Worm (Caenorhabditis elegans) whole organism, young adult: ENCODE data around the gene Y73B6BL.23.

Experiments used
- B0019.2 ChIP-seq: fragments of 200-800 bp; sonication (Bioruptor generic); conservative IDR thresholded peaks from 2 replicates; pipeline ENCODE4 v1.3.6; 2022; ENCODE audit warnings: missing genetic modification reagents, missing genetic modification characterization, missing compliant biosample characterization
- B0035.1 ChIP-seq: sonication (generic microtip); optimal IDR thresholded peaks from 2 replicates; lab custom pipeline; 2016; ENCODE audit warnings: missing genetic modification characterization, mild to moderate bottlenecking, missing compliant biosample characterization, missing genotype, missing genetic modification reagents
- C17E4.6 ChIP-seq: fragments of 200-800 bp; sonication (Bioruptor generic); IDR thresholded peaks from 2 replicates; pipeline ENCODE4 v1.3.6; 2022; ENCODE audit warnings: missing genetic modification reagents, missing genetic modification characterization, missing compliant biosample characterization
- D2030.7 ChIP-seq: fragments of 200-800 bp; sonication (Bioruptor generic); IDR thresholded peaks from 2 replicates; pipeline ENCODE4 v1.3.6; 2022; ENCODE audit warnings: missing genetic modification reagents, missing genetic modification characterization, missing compliant biosample characterization
- F33H1.4 ChIP-seq: fragments of 200-800 bp; sonication (Bioruptor generic); IDR thresholded peaks from 2 replicates; pipeline ENCODE4 v1.3.6; 2022; ENCODE audit warnings: missing genetic modification reagents, missing genetic modification characterization, missing compliant biosample characterization
- F37B4.10 ChIP-seq: fragments of 200-800 bp; sonication (Bioruptor generic); IDR thresholded peaks from 2 replicates; pipeline ENCODE4 v1.3.6; 2022; ENCODE audit warnings: missing genetic modification characterization, missing compliant biosample characterization
- F57A8.1 ChIP-seq: fragments of 200-800 bp; sonication (Bioruptor generic); optimal IDR thresholded peaks from 2 replicates; lab custom pipeline; 2018; ENCODE audit warnings: mild to moderate bottlenecking, missing genetic modification characterization, moderate library complexity, missing compliant biosample characterization
- Y67H2A.10 ChIP-seq: fragments of 200-800 bp; sonication (Bioruptor generic); conservative IDR thresholded peaks from 2 replicates; pipeline ENCODE4 v1.3.6; 2022; ENCODE audit warnings: missing genetic modification reagents, missing genetic modification characterization, missing compliant biosample characterization
- Y79H2A.3 ChIP-seq: fragments of 200-800 bp; sonication (Bioruptor generic); conservative IDR thresholded peaks from 2 replicates; pipeline ENCODE4 v1.3.6; 2022; ENCODE audit warnings: missing genetic modification reagents, missing genetic modification characterization, missing compliant biosample characterization
- ama-1 ChIP-seq, 3 experiments: fragments of 150-350 bp in 1 of 3; sonication (generic microtip) in 2 of 3; optimal IDR thresholded peaks; 2 replicates each; lab custom pipeline; 2014 to 2018; ENCODE audit warnings: missing biosample characterization in 2 of 3, missing genetic modification characterization in 2 of 3, missing genetic modification reagents in 2 of 3
- athp-1 ChIP-seq: sonication (generic microtip); optimal IDR thresholded peaks from 2 replicates; lab custom pipeline; 2017; ENCODE audit warnings: mild to moderate bottlenecking, missing genetic modification characterization, missing compliant biosample characterization
- ceh-40 ChIP-seq: fragments of 200-800 bp; sonication (Bioruptor generic); IDR thresholded peaks from 2 replicates; pipeline ENCODE4 v1.3.6; 2022; ENCODE audit warnings: missing genetic modification characterization, missing compliant biosample characterization
- ceh-58 ChIP-seq: fragments of 200-800 bp; sonication (Bioruptor generic); IDR thresholded peaks from 2 replicates; pipeline ENCODE4 v1.3.6; 2022; ENCODE audit warnings: missing genetic modification characterization, missing compliant biosample characterization
- dox-1 ChIP-seq: fragments of 200-800 bp; sonication (Bioruptor generic); IDR thresholded peaks from 2 replicates; pipeline ENCODE4 v1.3.6; 2022; ENCODE audit warnings: missing genetic modification reagents, missing genetic modification characterization, missing compliant biosample characterization
- dpl-1 ChIP-seq: fragments of 150-350 bp; optimal IDR thresholded peaks from 2 replicates; lab custom pipeline; 2014; ENCODE audit warnings: missing biosample characterization, missing genetic modification reagents, missing genetic modification characterization
- efl-1 ChIP-seq: fragments of 150-350 bp; optimal IDR thresholded peaks from 2 replicates; lab custom pipeline; 2014; ENCODE audit warnings: missing biosample characterization, missing genetic modification reagents, missing genetic modification characterization
- egl-18 ChIP-seq: fragments of 200-800 bp; sonication (Bioruptor generic); IDR thresholded peaks from 2 replicates; pipeline ENCODE4 v1.3.6; 2022; ENCODE audit warnings: missing genetic modification reagents, missing genetic modification characterization, missing compliant biosample characterization
- hmg-1.2 ChIP-seq: fragments of 200-800 bp; sonication (Bioruptor generic); IDR thresholded peaks from 2 replicates; pipeline ENCODE4 v1.3.6; 2022; ENCODE audit warnings: missing genetic modification reagents, missing genetic modification characterization, missing compliant biosample characterization
- hsf-1 ChIP-seq: fragments of 200-800 bp; sonication (Bioruptor generic); IDR thresholded peaks from 2 replicates; pipeline ENCODE4 v1.3.6; 2022; ENCODE audit warnings: missing genetic modification reagents, missing genetic modification characterization, missing compliant biosample characterization
- lin-26 ChIP-seq: fragments of 200-800 bp; sonication (Bioruptor generic); IDR thresholded peaks from 2 replicates; pipeline ENCODE4 v1.3.6; 2022; ENCODE audit warnings: missing genetic modification reagents, missing genetic modification characterization, missing compliant biosample characterization
- lin-40 ChIP-seq: sonication (generic microtip); optimal IDR thresholded peaks from 2 replicates; lab custom pipeline; 2016; ENCODE audit warnings: missing genetic modification characterization, mild to moderate bottlenecking, missing compliant biosample characterization, missing genotype, missing genetic modification reagents
- lsl-1 ChIP-seq: fragments of 200-800 bp; sonication (Bioruptor generic); optimal IDR thresholded peaks from 2 replicates; lab custom pipeline; 2018; ENCODE audit warnings: mild to moderate bottlenecking, missing genetic modification characterization, moderate library complexity, missing compliant biosample characterization
- madf-3 ChIP-seq: fragments of 200-800 bp; sonication (Bioruptor generic); IDR thresholded peaks from 2 replicates; pipeline ENCODE4 v1.3.6; 2022; ENCODE audit warnings: missing genetic modification reagents, missing genetic modification characterization, missing compliant biosample characterization
- madf-6 ChIP-seq: fragments of 200-800 bp; sonication (Bioruptor generic); IDR thresholded peaks from 2 replicates; pipeline ENCODE4 v1.3.6; 2022; ENCODE audit warnings: missing genetic modification reagents, missing genetic modification characterization, missing compliant biosample characterization
- mcd-1 ChIP-seq: fragments of 200-800 bp; sonication (Bioruptor generic); IDR thresholded peaks from 2 replicates; pipeline ENCODE4 v1.3.6; 2022; ENCODE audit warnings: missing genetic modification reagents, missing genetic modification characterization, missing compliant biosample characterization
- nfya-1 ChIP-seq: sonication (generic microtip); optimal IDR thresholded peaks from 2 replicates; lab custom pipeline; 2017; ENCODE audit warnings: antibody characterized with exemption, missing compliant biosample characterization, missing genetic modification characterization, borderline replicate concordance; ENCODE audit not compliant: insufficient read depth
- pbrm-1 ChIP-seq: fragments of 200-800 bp; sonication (Bioruptor generic); IDR thresholded peaks from 2 replicates; pipeline ENCODE4 v1.3.6; 2022; ENCODE audit warnings: missing genetic modification reagents, missing genetic modification characterization, missing compliant biosample characterization
- pha-4 ChIP-seq: fragments of 150-350 bp; sonication (generic microtip); optimal IDR thresholded peaks from 2 replicates; lab custom pipeline; 2014; ENCODE audit warnings: missing biosample characterization, missing genetic modification reagents, missing genetic modification characterization
- repo-1 ChIP-seq: sonication (generic microtip); optimal IDR thresholded peaks from 2 replicates; lab custom pipeline; 2017; ENCODE audit warnings: mild to moderate bottlenecking, missing genetic modification characterization, missing compliant biosample characterization
- snpc-1.3 ChIP-seq: sonication (generic microtip); optimal IDR thresholded peaks from 2 replicates; lab custom pipeline; 2017; ENCODE audit warnings: missing genetic modification characterization, mild to moderate bottlenecking, missing compliant biosample characterization, antibody characterized with exemption, moderate library complexity, missing genotype, missing genetic modification reagents; ENCODE audit not compliant: insufficient read depth
- snpc-3.4 ChIP-seq: sonication (generic microtip); optimal IDR thresholded peaks from 2 replicates; lab custom pipeline; 2017; ENCODE audit warnings: missing genetic modification characterization, mild to moderate bottlenecking, missing compliant biosample characterization, antibody characterized with exemption, moderate library complexity, missing genotype, missing genetic modification reagents
- snpc-4 ChIP-seq, 5 experiments: fragments of 150-350 bp in 1 of 5; sonication (generic microtip) in 4 of 5; optimal IDR thresholded peaks; 2 replicates each; lab custom pipeline; 2014 to 2018; ENCODE audit warnings: missing genetic modification characterization in 5 of 5, missing biosample characterization in 3 of 5, antibody characterized with exemption in 2 of 5, mild to moderate bottlenecking in 2 of 5, missing compliant biosample characterization in 2 of 5, missing genotype in 2 of 5, moderate library complexity in 2 of 5, missing genetic modification reagents in 1 of 5
- somi-1 ChIP-seq: fragments of 200-800 bp; sonication (Bioruptor generic); optimal IDR thresholded peaks from 2 replicates; lab custom pipeline; 2018; ENCODE audit warnings: mild to moderate bottlenecking, missing genetic modification characterization, missing compliant biosample characterization
- tbp1 ChIP-seq: fragments of 200-800 bp; sonication (Bioruptor generic); optimal IDR thresholded peaks from 2 replicates; lab custom pipeline; 2018; ENCODE audit warnings: mild to moderate bottlenecking, missing genetic modification characterization, missing compliant biosample characterization
- unc-130 ChIP-seq: sonication (generic microtip); optimal IDR thresholded peaks from 2 replicates; lab custom pipeline; 2016; ENCODE audit warnings: missing genetic modification reagents, missing genetic modification characterization, missing compliant biosample characterization
- zfh-2 ChIP-seq: fragments of 200-800 bp; sonication (Bioruptor generic); conservative IDR thresholded peaks from 2 replicates; pipeline ENCODE4 v1.3.6; 2022; ENCODE audit warnings: missing genetic modification reagents, missing genetic modification characterization, missing compliant biosample characterization

The Y73B6BL.23 gene

DNA sequence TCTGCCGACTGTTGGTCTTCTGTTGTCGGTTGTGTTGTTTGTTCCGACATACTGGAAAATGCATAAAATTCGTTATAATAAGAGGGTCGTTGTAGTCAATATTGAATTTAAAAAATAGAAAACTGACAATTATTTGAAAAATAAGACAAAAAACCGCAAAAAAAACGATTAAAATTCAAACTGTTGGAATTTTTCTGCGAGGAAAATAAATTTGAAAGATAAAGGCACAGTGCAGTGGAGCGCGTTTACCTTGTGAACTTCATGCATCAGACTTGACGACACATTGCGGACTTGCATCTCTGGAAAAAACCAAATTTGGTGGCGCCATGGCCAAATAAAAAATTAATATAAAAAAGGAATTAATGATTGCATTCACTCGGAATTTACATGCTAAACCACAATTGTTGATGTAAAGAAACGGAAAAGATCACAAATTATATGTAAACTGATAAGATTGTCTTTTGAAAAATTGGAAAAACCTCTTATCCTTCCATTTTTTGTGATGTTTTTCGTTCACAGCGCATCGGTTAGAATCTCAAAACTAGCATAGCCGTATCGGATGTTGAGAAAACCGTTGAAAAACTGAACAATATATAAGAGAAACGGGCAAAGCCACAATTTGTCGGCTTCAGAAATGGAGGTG is 42.3 kb downstream of the Y73B6BL.23 start, which contains the start of the genes hrpf-2 and bli-6 (continued):
- TF ChIP-seq snpc-1.3 (tag; lab: Kevin White, UChicago) (peak; percentile 74), lin-40 (tag; lab: Kevin White, UChicago) (peak; percentile 61), F33H1.4 (GFP tag; lab: Robert Waterston, UW) (peak; percentile 49; the same call in 1 of the 2 replicates), madf-6 (GFP tag; lab: Robert Waterston, UW) (peak; percentile 52; the same call in 1 of the 2 replicates), unc-130 (GFP tag; lab: Kevin White, UChicago) (no peak), dpl-1 (GFP tag; lab: Kevin White, UChicago) (peak; percentile 57), mcd-1 (GFP tag; lab: Robert Waterston, UW) (peak; percentile 94), egl-18 (GFP tag; lab: Robert Waterston, UW) (no peak), tbp1 (GFP tag; lab: Kevin White, UChicago) (peak; percentile 50), ceh-40 (GFP tag; lab: Robert Waterston, UW) (no peak), snpc-4 (GFP tag; optimal IDR thresholded peaks at IDR 0.05; lab: Kevin White, UChicago) (peak; percentile 17), snpc-4 (tag; optimal IDR thresholded peaks at IDR 0.05; lab: Kevin White, UChicago) (peak; percentile 42 to 91 (median 86)), madf-3 (GFP tag; lab: Robert Waterston, UW) (0 out of 2 replicates have a peak, but pooled peaks have one; percentile 22), hmg-1.2 (GFP tag; lab: Robert Waterston, UW) (peak; percentile 59; the same call in 1 of the 2 replicates), lsl-1 (peak; percentile 38), D2030.7 (GFP tag; lab: Robert Waterston, UW) (0 out of 2 replicates have a peak, but pooled peaks have one; percentile 30), Y79H2A.3 (GFP tag; lab: Robert Waterston, UW) (no peak), dox-1 (GFP tag; lab: Robert Waterston, UW) (peak; percentile 43; the same call in 1 of the 2 replicates), efl-1 (peak; percentile 47)

DNA sequence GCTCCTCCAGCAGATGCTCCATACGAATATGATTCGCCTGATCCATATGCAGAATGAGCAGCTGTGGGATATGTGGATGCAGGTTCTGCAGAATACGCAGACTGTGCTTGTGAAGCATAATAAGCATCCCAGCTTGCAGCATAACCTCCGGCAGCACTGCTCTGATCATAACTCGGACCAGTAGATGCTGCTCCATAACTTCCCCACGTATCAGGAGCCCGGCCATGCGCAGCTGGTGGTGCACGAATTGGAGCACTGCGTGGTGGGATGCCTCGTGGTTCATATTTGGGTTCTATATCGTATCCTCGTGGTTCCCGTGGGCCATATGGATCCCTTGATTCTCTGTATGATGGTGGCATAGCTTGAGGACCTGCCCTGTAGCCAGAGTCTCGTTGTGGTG is 45.2 kb downstream of the Y73B6BL.23 start:
- TF ChIP-seq B0035.1 (tag; lab: Kevin White, UChicago) (no peak), zfh-2 (peak; percentile 64), F37B4.10 (GFP tag; lab: Robert Waterston, UW) (0 out of 2 replicates have a peak, but pooled peaks have one; percentile 67)

DNA sequence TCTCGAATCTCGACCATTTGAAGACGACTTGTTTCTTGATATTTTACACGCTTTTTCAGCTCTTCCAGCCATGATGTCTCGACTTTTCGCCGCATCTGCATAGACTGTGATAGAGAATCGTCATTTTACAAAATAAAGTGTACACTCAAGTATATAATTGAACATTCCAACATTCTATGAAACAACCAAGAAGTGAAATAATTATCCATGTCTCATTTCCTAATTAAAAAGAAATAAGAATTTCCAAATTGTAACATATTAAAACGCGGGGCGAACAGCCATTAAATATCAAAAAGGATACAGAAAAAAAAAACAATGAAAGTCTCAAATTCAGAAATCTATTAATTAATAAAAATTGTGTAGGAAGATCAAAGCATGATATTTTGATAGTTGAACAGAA is 45.9 kb downstream of the Y73B6BL.23 start, which contains the start of gene smg-3:
Gene smg-3 (minus strand): TSS at position 101 of the 400 bp plus-strand sequence.
- TF ChIP-seq somi-1 (GFP tag; lab: Kevin White, UChicago) = no peak
- no peak for TF ChIP-seq ama-1 (optimal IDR thresholded peaks at IDR 0.05; lab: Kevin White, UChicago)
- peak in 1 of 2 experiments; percentile 48 for TF ChIP-seq ama-1 (GFP tag; optimal IDR thresholded peaks at IDR 0.05; lab: Kevin White, UChicago)
- TF ChIP-seq F57A8.1 (GFP tag; lab: Kevin White, UChicago) = no peak
- no peak for TF ChIP-seq lin-26 (GFP tag; lab: Robert Waterston, UW)
- TF ChIP-seq snpc-4 (GFP tag; optimal IDR thresholded peaks at IDR 0.05; lab: Kevin White, UChicago) = no peak
- TF ChIP-seq snpc-4 (tag; optimal IDR thresholded peaks at IDR 0.05; lab: Kevin White, UChicago) = peak in 1 of 4 experiments; percentile 65
- TF ChIP-seq snpc-3.4 = peak; percentile 15
- no peak for TF ChIP-seq Y67H2A.10 (GFP tag; lab: Robert Waterston, UW)
- 0 out of 2 replicates have a peak, but pooled peaks have one; percentile 6 for TF ChIP-seq hsf-1 (GFP tag; lab: Robert Waterston, UW)
- no peak for TF ChIP-seq C17E4.6 (GFP tag; lab: Robert Waterston, UW)
- no peak for TF ChIP-seq athp-1 (tag; lab: Kevin White, UChicago)
- TF ChIP-seq pha-4 = no peak
- peak; percentile 31; the same call in 1 of the 2 replicates for TF ChIP-seq pbrm-1 (GFP tag; lab: Robert Waterston, UW)
- no peak for TF ChIP-seq ceh-58 (GFP tag; lab: Robert Waterston, UW)
- no peak for TF ChIP-seq repo-1 (tag; lab: Kevin White, UChicago)
- no peak for TF ChIP-seq B0019.2 (GFP tag; lab: Robert Waterston, UW)
- no peak for TF ChIP-seq nfya-1 (tag; lab: Kevin White, UChicago)
